Fruit fly (Drosophila melanogaster) whole organism, pupa: ENCODE data around the gene kat80.

Experiments
- CG14655 ChIP-seq: fragments of 200-800 bp; sonication (Bioruptor generic); optimal IDR thresholded peaks from 3 replicates; lab custom pipeline; 2017; ENCODE audit warnings: mild to moderate bottlenecking, missing biosample characterization, missing genetic modification reagents, missing genetic modification characterization
- CG34367 ChIP-seq: fragments of 200-800 bp; sonication (Bioruptor generic); optimal IDR thresholded peaks from 2 replicates; lab custom pipeline; 2018; ENCODE audit warnings: missing biosample characterization, mild to moderate bottlenecking, missing genetic modification characterization
- EcR ChIP-seq: fragments of 200-800 bp; sonication (Bioruptor generic); optimal IDR thresholded peaks from 3 replicates; lab custom pipeline; 2019; ENCODE audit warnings: missing biosample characterization, missing genetic modification characterization, mild to moderate bottlenecking, moderate library complexity, missing genetic modification reagents
- Pif1A ChIP-seq: fragments of 200-800 bp; sonication (Bioruptor generic); optimal IDR thresholded peaks from 3 replicates; lab custom pipeline; 2016; ENCODE audit warnings: missing biosample characterization, missing genetic modification characterization

DNA sequence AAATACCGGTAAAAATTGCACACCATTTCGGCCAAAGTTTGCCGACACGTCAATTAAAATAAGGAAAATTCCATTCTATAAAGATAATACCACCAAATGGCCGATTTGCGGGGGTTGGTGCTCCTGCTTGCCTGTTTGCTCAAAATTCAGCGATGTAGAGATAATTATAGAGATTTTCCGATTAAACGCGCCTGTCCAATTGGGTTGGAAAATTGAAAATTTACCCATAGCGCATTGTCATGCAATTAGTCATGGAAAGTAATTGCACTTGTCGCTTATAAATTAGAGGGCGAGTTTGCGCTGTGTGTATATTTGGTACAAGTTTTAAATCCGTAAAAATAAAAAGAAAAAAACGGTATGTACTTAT, 43.6 kb upstream of the kat80 start:
- TF ChIP-seq CG34367 (tag; lab: Kevin White, UChicago) (no peak), CG14655 (GFP tag; lab: Kevin White, UChicago) (no peak), Pif1A (no peak), EcR (GFP tag; lab: Kevin White, UChicago) (no peak)
